Fruit fly (Drosophila melanogaster) whole organism: ENCODE measurements around the gene CG13887.

ENCODE experiments used
- CG8478 ChIP-seq: fragments of >200 bp; optimal IDR thresholded peaks from 2 replicates; lab custom pipeline; 2018; ENCODE audit warnings: inconsistent platforms
- EcR ChIP-seq, 2 experiments: fragments of >200 bp; optimal IDR thresholded peaks; 2 replicates each; lab custom pipeline; 2017; ENCODE audit warnings: missing biosample characterization in 2 of 2, missing genetic modification characterization in 2 of 2, missing genetic modification reagents in 2 of 2
- psq ChIP-seq: fragments of >200 bp; optimal IDR thresholded peaks from 2 replicates; lab custom pipeline; 2017
- usp ChIP-seq: fragments of >200 bp; optimal IDR thresholded peaks from 2 replicates; lab custom pipeline; 2017; ENCODE audit warnings: missing biosample characterization, missing genetic modification characterization, mixed read lengths

DNA sequence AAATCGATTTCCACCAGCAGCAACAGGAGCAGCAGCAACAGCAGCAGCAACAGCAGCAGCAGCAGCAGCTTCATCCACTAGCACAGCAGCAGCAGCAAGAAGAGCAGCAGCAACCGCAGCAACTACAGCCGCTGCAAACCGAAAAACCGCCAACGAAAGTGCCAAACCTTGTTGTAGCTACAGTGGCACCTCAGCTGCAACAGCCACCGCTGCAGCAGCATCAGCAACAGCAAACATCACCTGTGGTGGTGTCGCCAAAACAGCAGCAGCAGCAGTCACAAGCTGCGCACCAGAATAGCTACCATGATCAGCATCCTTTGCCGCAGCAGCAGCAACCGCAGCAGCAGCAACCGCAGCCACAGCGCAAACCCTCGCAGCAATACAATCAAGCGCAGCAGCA is 50.7 kb downstream of the CG13887 start:
- TF ChIP-seq CG8478 (lab: Kevin White, UChicago) (no peak), psq (lab: Kevin White, UChicago) (no peak), usp (GFP tag; lab: Kevin White, UChicago) (no peak), EcR (GFP tag; optimal IDR thresholded peaks at IDR 0.05; lab: Kevin White, UChicago) (no peak)
